Fruit fly (Drosophila melanogaster): ENCODE results near the gene CG10375.

The CG10375 gene

DNA sequence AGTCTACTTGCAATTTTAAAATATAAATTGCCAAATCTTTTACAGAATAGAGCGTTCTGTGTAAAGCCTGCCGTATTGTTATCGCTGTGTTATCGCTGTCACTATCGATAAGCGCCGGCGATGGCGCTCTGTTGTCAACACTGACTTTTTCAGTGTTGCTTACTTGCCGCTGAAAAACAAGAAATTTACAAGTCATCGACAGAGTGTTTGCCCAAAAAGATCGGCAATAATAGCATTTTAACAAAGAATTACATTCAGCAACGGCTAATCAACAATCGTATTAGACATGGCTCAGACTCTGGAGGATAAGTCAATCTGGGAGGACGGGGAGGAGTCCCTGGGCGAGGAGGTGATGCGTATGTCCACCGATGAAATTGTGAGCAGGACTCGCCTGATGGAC, 14.8 kb upstream of the CG10375 start, which contains the start of the genes RanBP3 and Rpt5 (continued):
- TF ChIP-seq CG7357 (GFP tag; IDR thresholded peaks at IDR 0.05) = no peak
- TF ChIP-seq CG1647 (GFP tag; optimal IDR thresholded peaks at IDR 0.05) = peak; percentile 56
- TF ChIP-seq run (tag; optimal IDR thresholded peaks at IDR 0.05) = no peak
- TF ChIP-seq CG32772 (GFP tag; IDR thresholded peaks at IDR 0.05) = no peak
- TF ChIP-seq mirr (GFP tag; optimal IDR thresholded peaks at IDR 0.05) = peak; percentile 44
- no peak for TF ChIP-seq stc (GFP tag; IDR thresholded peaks at IDR 0.05)
- TF ChIP-seq her (GFP tag; optimal IDR thresholded peaks at IDR 0.05) = peak; percentile 59
- TF ChIP-seq CG11696 (GFP tag; IDR thresholded peaks at IDR 0.05) = no peak
- TF ChIP-seq scrt (GFP tag; optimal IDR thresholded peaks at IDR 0.05) = no peak
- no peak; the same call in 1 of the 2 replicates for TF ChIP-seq Nf-YA (GFP tag; IDR thresholded peaks at IDR 0.05)
- TF ChIP-seq tna (GFP tag; IDR thresholded peaks at IDR 0.05; ENCODE audit: partially characterized antibody) = peak; percentile 74
- TF ChIP-seq C15 (GFP tag; IDR thresholded peaks at IDR 0.05) = no peak
- TF ChIP-seq fd3F (GFP tag; optimal IDR thresholded peaks at IDR 0.05) = no peak
- TF ChIP-seq ems (GFP tag; optimal IDR thresholded peaks at IDR 0.05) = no peak
- TF ChIP-seq CG11093 (GFP tag; IDR thresholded peaks at IDR 0.05) = no peak
- peak; percentile 14 for TF ChIP-seq Six4 (GFP tag; optimal IDR thresholded peaks at IDR 0.05)
- TF ChIP-seq hth (optimal IDR thresholded peaks at IDR 0.05) = no peak
- peak; percentile 27 for TF ChIP-seq CG1233 (GFP tag; optimal IDR thresholded peaks at IDR 0.05)
- TF ChIP-seq yki (optimal IDR thresholded peaks at IDR 0.05) = no peak
- no peak for TF ChIP-seq bcd (GFP tag; optimal IDR thresholded peaks at IDR 0.05)
- peak; percentile 57 for TF ChIP-seq E2f2 (GFP tag; IDR thresholded peaks at IDR 0.05)
- TF ChIP-seq CG8281 (tag; optimal IDR thresholded peaks at IDR 0.05) = no peak
- TF ChIP-seq ind (GFP tag; optimal IDR thresholded peaks at IDR 0.05) = peak; percentile 60
- TF ChIP-seq caup (GFP tag; optimal IDR thresholded peaks at IDR 0.05; ENCODE audit: severe bottlenecking) = peak; percentile 75
- peak; percentile 21 for TF ChIP-seq bab2 (GFP tag; optimal IDR thresholded peaks at IDR 0.05)
- TF ChIP-seq CG13624 (GFP tag; optimal IDR thresholded peaks at IDR 0.05) = peak; percentile 70
- no peak for TF ChIP-seq gsb (GFP tag; IDR thresholded peaks at IDR 0.05)
- peak; percentile 10 for TF ChIP-seq gcm2 (GFP tag; optimal IDR thresholded peaks at IDR 0.05)
- no peak for TF ChIP-seq toy (GFP tag; IDR thresholded peaks at IDR 0.05)
- TF ChIP-seq zfh2 (GFP tag; optimal IDR thresholded peaks at IDR 0.05) = peak; percentile 72
- TF ChIP-seq CG10274 (GFP tag; optimal IDR thresholded peaks at IDR 0.05) = no peak
- TF ChIP-seq CG13894 (tag; optimal IDR thresholded peaks at IDR 0.05) = no peak
- no peak for TF ChIP-seq salm (tag; optimal IDR thresholded peaks at IDR 0.05)
- TF ChIP-seq crp (GFP tag; optimal IDR thresholded peaks at IDR 0.05) = peak in 1 of 2 experiments; percentile 28
- peak; percentile 59 for TF ChIP-seq CG18599 (GFP tag; optimal IDR thresholded peaks at IDR 0.05)
- no peak for TF ChIP-seq CG14965 (GFP tag; optimal IDR thresholded peaks at IDR 0.05; ENCODE audit: borderline replicate concordance)
- peak; percentile 36; the same call in 1 of the 2 replicates for TF ChIP-seq Drgx (GFP tag; IDR thresholded peaks at IDR 0.05)
- TF ChIP-seq gem (tag; optimal IDR thresholded peaks at IDR 0.05) = no peak
- no peak for TF ChIP-seq bowl (GFP tag; IDR thresholded peaks at IDR 0.05)
- no peak for TF ChIP-seq prd (optimal IDR thresholded peaks at IDR 0.05)
- peak; percentile 48; the same call in 2 of the 3 replicates for TF ChIP-seq prd (GFP tag; IDR thresholded peaks at IDR 0.05)
- TF ChIP-seq CG17359 (tag; optimal IDR thresholded peaks at IDR 0.05) = peak; percentile 36
- TF ChIP-seq sr (GFP tag; IDR thresholded peaks at IDR 0.05) = no peak
- no peak for TF ChIP-seq CG7839 (tag; optimal IDR thresholded peaks at IDR 0.05)
- TF ChIP-seq cato (GFP tag; optimal IDR thresholded peaks at IDR 0.05; ENCODE audit: borderline replicate concordance) = no peak
- TF ChIP-seq Fer2 (tag; optimal IDR thresholded peaks at IDR 0.05) = no peak
- no peak for TF ChIP-seq dan (GFP tag; IDR thresholded peaks at IDR 0.05)
- no peak for TF ChIP-seq HLH3B (GFP tag; IDR thresholded peaks at IDR 0.05)
- TF ChIP-seq CG6254 (GFP tag; optimal IDR thresholded peaks at IDR 0.05) = no peak
- no peak for TF ChIP-seq exex (tag; optimal IDR thresholded peaks at IDR 0.05)
- TF ChIP-seq CG13775 (GFP tag; optimal IDR thresholded peaks at IDR 0.05) = no peak
- TF ChIP-seq CG14860 (GFP tag; IDR thresholded peaks at IDR 0.05; ENCODE audit: partially characterized antibody) = peak; percentile 69

All from whole organism, embryonic.